Worm (Caenorhabditis elegans) whole organism, early embryonic: ENCODE results near the gene ubxn-4.

Source experiments
- ama-1 ChIP-seq: fragments of 150-350 bp; optimal IDR thresholded peaks from 2 replicates; lab custom pipeline; 2014
- ets-7 ChIP-seq: sonication (generic microtip); optimal IDR thresholded peaks from 2 replicates; lab custom pipeline; 2016; ENCODE audit warnings: missing genotype, missing genetic modification characterization, missing compliant biosample characterization
- flt-1 ChIP-seq: fragments of 200-800 bp; sonication (Bioruptor generic); IDR thresholded peaks from 2 replicates; pipeline ENCODE4 v1.3.6; 2022; ENCODE audit warnings: missing genetic modification characterization, missing compliant biosample characterization
- hnd-1 ChIP-seq: sonication (generic microtip); optimal IDR thresholded peaks from 2 replicates; lab custom pipeline; 2016; ENCODE audit warnings: missing genetic modification characterization, missing compliant biosample characterization

ce11 chrIII:8401887-8402286, 3.5 kb downstream of the ubxn-4 start, which contains the start of gene lap-1:
- TF ChIP-seq ama-1 (lab: Kevin White, UChicago), result no peak
- TF ChIP-seq flt-1, result no peak
- TF ChIP-seq hnd-1 (tag; lab: Kevin White, UChicago), result no peak
- TF ChIP-seq ets-7 (tag; lab: Kevin White, UChicago), result no peak
